Fruit fly (Drosophila melanogaster) whole organism, embryonic: ENCODE data around the gene yellow-e.
A peak's percentile ranks its signal among the peaks of the same experiment; 100 is the strongest.

Source experiments
- ATbp ChIP-seq: fragments of 200-800 bp; sonication (Bioruptor generic); optimal IDR thresholded peaks from 2 replicates; lab custom pipeline; 2017; ENCODE audit warnings: missing biosample characterization, mild to moderate bottlenecking, missing genetic modification characterization, missing genetic modification reagents
- Abd-B ChIP-seq: fragments of 200-800 bp; sonication (Bioruptor generic); optimal IDR thresholded peaks from 2 replicates; lab custom pipeline; 2018; ENCODE audit warnings: missing biosample characterization, mild to moderate bottlenecking, missing genetic modification characterization, moderate library complexity
- Asciz ChIP-seq: fragments of 200-800 bp; sonication (Bioruptor generic); optimal IDR thresholded peaks from 2 replicates; lab custom pipeline; 2017; ENCODE audit warnings: missing biosample characterization, mild to moderate bottlenecking, missing genetic modification characterization, missing genetic modification reagents
- Atf-2 ChIP-seq: fragments of 200-800 bp; sonication (Bioruptor generic); optimal IDR thresholded peaks from 2 replicates; lab custom pipeline; 2016; ENCODE audit warnings: missing biosample characterization, missing genetic modification characterization
- Blimp-1 ChIP-seq: fragments of 200-800 bp; sonication (Bioruptor generic); optimal IDR thresholded peaks from 3 replicates; lab custom pipeline; 2018; ENCODE audit warnings: missing biosample characterization, missing genetic modification characterization, mild to moderate bottlenecking, moderate library complexity, missing genetic modification reagents
- CG11093 ChIP-seq: fragments of 200-800 bp; sonication (Bioruptor generic); IDR thresholded peaks from 3 replicates; pipeline ENCODE4 v1.3.6; 2022; ENCODE audit warnings: missing biosample characterization, missing genetic modification characterization
- CG11696 ChIP-seq: fragments of 200-800 bp; sonication (Bioruptor generic); IDR thresholded peaks from 2 replicates; pipeline ENCODE4 v1.3.6; 2022; ENCODE audit warnings: missing biosample characterization, missing genetic modification characterization
- CG1233 ChIP-seq: fragments of 200-800 bp; sonication (Bioruptor generic); optimal IDR thresholded peaks from 4 replicates; lab custom pipeline; 2018; ENCODE audit warnings: missing biosample characterization, mild to moderate bottlenecking, missing genetic modification characterization
- CG14667 ChIP-seq: fragments of 200-800 bp; sonication (Bioruptor generic); IDR thresholded peaks from 2 replicates; pipeline ENCODE4 v1.3.6; 2022; ENCODE audit warnings: missing biosample characterization, missing genetic modification characterization
- CG15269 ChIP-seq: fragments of 200-800 bp; sonication (Bioruptor generic); optimal IDR thresholded peaks from 2 replicates; lab custom pipeline; 2018; ENCODE audit warnings: missing biosample characterization, mild to moderate bottlenecking, missing genetic modification characterization, moderate library complexity
- CG1603 ChIP-seq: fragments of 200-800 bp; sonication (Bioruptor generic); optimal IDR thresholded peaks from 2 replicates; lab custom pipeline; 2019; ENCODE audit warnings: missing biosample characterization, mild to moderate bottlenecking, missing genetic modification characterization, moderate library complexity
- CG17612 ChIP-seq: fragments of 200-800 bp; sonication (Bioruptor generic); IDR thresholded peaks from 2 replicates; pipeline ENCODE4 v1.3.6; 2022; ENCODE audit warnings: missing biosample characterization, missing genetic modification characterization
- CG1832 ChIP-seq: fragments of 200-800 bp; sonication (Bioruptor generic); optimal IDR thresholded peaks from 2 replicates; lab custom pipeline; 2017; ENCODE audit warnings: missing biosample characterization, mild to moderate bottlenecking, missing genetic modification characterization, inconsistent platforms
- CG30431 ChIP-seq: fragments of 200-800 bp; sonication (Bioruptor generic); optimal IDR thresholded peaks from 2 replicates; lab custom pipeline; 2017; ENCODE audit warnings: missing biosample characterization, missing genetic modification characterization
- CG3847 ChIP-seq: fragments of 200-800 bp; sonication (Bioruptor generic); IDR thresholded peaks from 2 replicates; pipeline ENCODE4 v1.3.6; 2022; ENCODE audit warnings: missing biosample characterization, missing genetic modification characterization
- CG43689 ChIP-seq: fragments of 200-800 bp; sonication (Bioruptor generic); IDR thresholded peaks from 2 replicates; pipeline ENCODE4 v1.3.6; 2022; ENCODE audit warnings: missing biosample characterization, missing genetic modification characterization
- CG4424 ChIP-seq: fragments of 200-800 bp; sonication (Bioruptor generic); optimal IDR thresholded peaks from 3 replicates; lab custom pipeline; 2016; ENCODE audit warnings: missing biosample characterization, missing genetic modification characterization
- CG6254 ChIP-seq: fragments of 200-800 bp; sonication (Bioruptor generic); optimal IDR thresholded peaks from 3 replicates; lab custom pipeline; 2017; ENCODE audit warnings: mild to moderate bottlenecking, missing biosample characterization, missing genetic modification reagents, missing genetic modification characterization
- CG8089 ChIP-seq: fragments of 200-800 bp; sonication (Bioruptor generic); optimal IDR thresholded peaks from 3 replicates; lab custom pipeline; 2016; ENCODE audit warnings: missing biosample characterization, missing genetic modification characterization
- CG8359 ChIP-seq: fragments of 200-800 bp; sonication (Bioruptor generic); optimal IDR thresholded peaks from 2 replicates; lab custom pipeline; 2017; ENCODE audit warnings: missing biosample characterization, mild to moderate bottlenecking, missing genetic modification characterization, borderline replicate concordance
- CG9876 ChIP-seq: fragments of 200-800 bp; sonication (Bioruptor generic); optimal IDR thresholded peaks from 2 replicates; lab custom pipeline; 2016; ENCODE audit warnings: missing biosample characterization, missing genetic modification characterization
- CrebB ChIP-seq: fragments of 200-800 bp; sonication (Bioruptor generic); optimal IDR thresholded peaks from 3 replicates; lab custom pipeline; 2018; ENCODE audit warnings: missing biosample characterization, mild to moderate bottlenecking, missing genetic modification characterization
- D19A ChIP-seq: fragments of 200-800 bp; optimal IDR thresholded peaks from 3 replicates; lab custom pipeline; 2019; ENCODE audit warnings: missing biosample characterization, mild to moderate bottlenecking, missing genetic modification characterization, moderate library complexity
- E2f2 ChIP-seq: fragments of 200-800 bp; sonication (Bioruptor generic); IDR thresholded peaks from 2 replicates; pipeline ENCODE4 v1.3.6; 2022; ENCODE audit warnings: missing biosample characterization, missing genetic modification characterization
- HmgD ChIP-seq: fragments of 200-800 bp; sonication (Bioruptor generic); optimal IDR thresholded peaks from 3 replicates; lab custom pipeline; 2016; ENCODE audit warnings: missing biosample characterization, missing genetic modification characterization
- HmgZ ChIP-seq: fragments of 200-800 bp; sonication (Bioruptor generic); optimal IDR thresholded peaks from 2 replicates; lab custom pipeline; 2018; ENCODE audit warnings: missing biosample characterization, mild to moderate bottlenecking, missing genetic modification characterization
- Hsf ChIP-seq: fragments of 200-800 bp; sonication (Bioruptor generic); optimal IDR thresholded peaks from 3 replicates; lab custom pipeline; 2016; ENCODE audit warnings: missing biosample characterization, missing genetic modification characterization
- NK7.1 ChIP-seq: fragments of 200-800 bp; sonication (Bioruptor generic); optimal IDR thresholded peaks from 3 replicates; lab custom pipeline; 2016; ENCODE audit warnings: missing biosample characterization, missing genetic modification characterization
- Ravus ChIP-seq: fragments of 200-800 bp; sonication (Bioruptor generic); IDR thresholded peaks from 2 replicates; pipeline ENCODE4 v1.3.6; 2022; ENCODE audit warnings: missing biosample characterization, missing genetic modification characterization
- Sox100B ChIP-seq: fragments of 200-800 bp; sonication (Bioruptor generic); optimal IDR thresholded peaks from 3 replicates; lab custom pipeline; 2018; ENCODE audit warnings: missing biosample characterization, mild to moderate bottlenecking, missing genetic modification characterization
- Taf1 ChIP-seq: fragments of 200-800 bp; sonication (Bioruptor generic); IDR thresholded peaks from 2 replicates; pipeline ENCODE4 v1.3.6; 2022; ENCODE audit warnings: missing biosample characterization, missing genetic modification characterization
- ash1 ChIP-seq: fragments of 200-800 bp; sonication (Bioruptor generic); optimal IDR thresholded peaks from 2 replicates; lab custom pipeline; 2018; ENCODE audit warnings: missing biosample characterization, mild to moderate bottlenecking, missing genetic modification characterization
- bab2 ChIP-seq: fragments of 200-800 bp; sonication (Bioruptor generic); optimal IDR thresholded peaks from 2 replicates; lab custom pipeline; 2016; ENCODE audit warnings: missing biosample characterization, missing genetic modification characterization
- bigmax ChIP-seq: fragments of 200-800 bp; sonication (Bioruptor generic); optimal IDR thresholded peaks from 2 replicates; lab custom pipeline; 2018; ENCODE audit warnings: missing biosample characterization, mild to moderate bottlenecking, missing genetic modification characterization
- chn ChIP-seq: fragments of 200-800 bp; sonication (Bioruptor generic); optimal IDR thresholded peaks from 2 replicates; lab custom pipeline; 2016; ENCODE audit warnings: missing biosample characterization, missing genetic modification characterization
- corto ChIP-seq: fragments of 200-800 bp; sonication (Bioruptor generic); optimal IDR thresholded peaks from 2 replicates; lab custom pipeline; 2016; ENCODE audit warnings: missing biosample characterization, mild to moderate bottlenecking, missing genetic modification characterization, moderate library complexity
- gcm ChIP-seq: fragments of 200-800 bp; sonication (Bioruptor generic); optimal IDR thresholded peaks from 2 replicates; lab custom pipeline; 2019; ENCODE audit warnings: missing biosample characterization, mild to moderate bottlenecking, missing genetic modification characterization, moderate library complexity
- gsb-n ChIP-seq: fragments of 200-800 bp; sonication (Bioruptor generic); optimal IDR thresholded peaks from 3 replicates; lab custom pipeline; 2018; ENCODE audit warnings: missing biosample characterization, mild to moderate bottlenecking, missing genetic modification characterization
- hb ChIP-seq: fragments of 200-800 bp; sonication (Bioruptor generic); IDR thresholded peaks from 3 replicates; pipeline ENCODE4 v1.3.6; 2022; ENCODE audit warnings: missing biosample characterization, missing genetic modification characterization; ENCODE audit not compliant: partially characterized antibody
- jigr1 ChIP-seq: fragments of 200-800 bp; sonication (Bioruptor generic); IDR thresholded peaks from 3 replicates; pipeline ENCODE4 v1.3.6; 2022; ENCODE audit warnings: missing biosample characterization, missing genetic modification characterization
- jumu ChIP-seq: fragments of 200-800 bp; sonication (Bioruptor generic); optimal IDR thresholded peaks from 3 replicates; lab custom pipeline; 2016; ENCODE audit warnings: missing biosample characterization, missing genetic modification characterization
- onecut ChIP-seq: fragments of 200-800 bp; sonication (Bioruptor generic); IDR thresholded peaks from 2 replicates; pipeline ENCODE4 v1.3.6; 2022; ENCODE audit warnings: missing biosample characterization, missing genetic modification characterization
- p53 ChIP-seq: fragments of 200-800 bp; sonication (Bioruptor generic); optimal IDR thresholded peaks from 2 replicates; lab custom pipeline; 2016; ENCODE audit warnings: missing biosample characterization, missing genetic modification characterization
- peb ChIP-seq: fragments of 200-800 bp; sonication (Bioruptor generic); IDR thresholded peaks from 2 replicates; pipeline ENCODE4 v1.3.6; 2022; ENCODE audit warnings: missing biosample characterization, missing genetic modification characterization
- shn ChIP-seq: fragments of 200-800 bp; sonication (Bioruptor generic); optimal IDR thresholded peaks from 3 replicates; lab custom pipeline; 2016; ENCODE audit warnings: missing biosample characterization, missing genetic modification characterization
- sqz ChIP-seq: fragments of 200-800 bp; sonication (Bioruptor generic); optimal IDR thresholded peaks from 3 replicates; lab custom pipeline; 2018; ENCODE audit warnings: missing biosample characterization, mild to moderate bottlenecking, missing genetic modification characterization
- tll ChIP-seq, 2 experiments: fragments of 200-800 bp in 1 of 2; fragments of >200 bp in 1 of 2; sonication (Bioruptor generic) in 1 of 2; optimal IDR thresholded peaks; 2 replicates each; lab custom pipeline; 2017 to 2019; ENCODE audit warnings: missing biosample characterization in 2 of 2, missing genetic modification characterization in 2 of 2, mild to moderate bottlenecking in 1 of 2, moderate library complexity in 1 of 2
- trh ChIP-seq: fragments of 200-800 bp; sonication (Bioruptor generic); optimal IDR thresholded peaks from 2 replicates; lab custom pipeline; 2016; ENCODE audit warnings: missing biosample characterization, missing genetic modification characterization
- z ChIP-seq: fragments of 200-800 bp; sonication (Bioruptor generic); IDR thresholded peaks from 3 replicates; pipeline ENCODE4 v1.3.6; 2022; ENCODE audit warnings: missing biosample characterization, missing genetic modification characterization
- zen ChIP-seq: fragments of 200-800 bp; sonication (Bioruptor generic); optimal IDR thresholded peaks from 3 replicates; lab custom pipeline; 2018; ENCODE audit warnings: missing biosample characterization, mild to moderate bottlenecking, missing genetic modification characterization, moderate library complexity

Gene yellow-e

DNA sequence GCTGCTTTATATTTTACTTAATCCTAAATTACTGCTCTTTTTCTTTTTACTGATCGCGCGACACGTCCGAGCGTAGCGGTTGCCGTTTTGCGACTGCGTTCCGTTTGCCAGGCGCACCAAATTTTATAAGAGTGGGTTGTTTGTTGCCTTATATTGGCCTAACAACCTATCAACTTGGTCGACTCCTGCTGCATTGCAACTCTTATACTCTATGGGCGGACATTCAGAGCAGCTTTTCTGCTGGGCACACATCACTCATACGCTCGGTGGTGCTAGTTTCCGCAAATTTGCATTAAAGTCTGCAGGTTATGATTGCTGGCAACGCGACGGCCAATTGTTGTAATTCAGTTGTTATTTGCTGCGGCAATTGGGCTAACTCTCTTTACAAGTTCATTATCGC lies at the start of gene yellow-e:
yellow-e (minus strand) TSS at position 101 of the 400 bp plus-strand sequence.
- TF ChIP-seq CG8089 (GFP tag; lab: Kevin White, UChicago), result no peak
- no peak for TF ChIP-seq ash1
- no peak for TF ChIP-seq ATbp (GFP tag; lab: Kevin White, UChicago)
- no peak for TF ChIP-seq trh
- no peak for TF ChIP-seq CG6254 (GFP tag; lab: Kevin White, UChicago)
- no peak for TF ChIP-seq shn
- TF ChIP-seq HmgD (GFP tag; lab: Kevin White, UChicago), result no peak
- TF ChIP-seq jumu (GFP tag; lab: Kevin White, UChicago), result no peak
- TF ChIP-seq CG9876 (GFP tag; lab: Kevin White, UChicago), result no peak
- TF ChIP-seq Abd-B, result no peak
- no peak for TF ChIP-seq Asciz (GFP tag; lab: Kevin White, UChicago)
- no peak for TF ChIP-seq CrebB (tag; lab: Kevin White, UChicago)
- no peak for TF ChIP-seq CG15269 (tag; lab: Kevin White, UChicago)
- TF ChIP-seq onecut (GFP tag; lab: Robert Waterston, UW), result no peak
- no peak for TF ChIP-seq E2f2 (GFP tag; lab: Robert Waterston, UW)
- TF ChIP-seq z (GFP tag; lab: Robert Waterston, UW), result no peak

- TF ChIP-seq Taf1 (GFP tag; lab: Robert Waterston, UW) (peak; percentile 87), CG4424 (GFP tag; lab: Kevin White, UChicago) (peak; percentile 64), Atf-2 (GFP tag; lab: Kevin White, UChicago) (peak; percentile 39), Hsf (GFP tag; lab: Kevin White, UChicago) (peak; percentile 51), gsb-n (tag; lab: Kevin White, UChicago) (peak; percentile 54), CG14667 (GFP tag; lab: Robert Waterston, UW) (peak; percentile 59), CG11093 (GFP tag; lab: Robert Waterston, UW) (0 out of 3 replicates have a peak, but pooled peaks have one; percentile 24), chn (GFP tag; lab: Kevin White, UChicago) (peak; percentile 30), gcm (GFP tag; lab: Kevin White, UChicago) (peak; percentile 32), Blimp-1 (GFP tag; lab: Kevin White, UChicago) (peak; percentile 80), bab2 (GFP tag; lab: Kevin White, UChicago) (peak; percentile 67), CG1233 (GFP tag; lab: Kevin White, UChicago) (peak; percentile 56), zen (tag; lab: Kevin White, UChicago) (no peak), D19A (tag; lab: Kevin White, UChicago) (peak; percentile 92), CG3847 (GFP tag; lab: Robert Waterston, UW) (peak; percentile 61; the same call in 1 of the 2 replicates), HmgZ (tag; lab: Kevin White, UChicago) (peak; percentile 66), bigmax (no peak), hb (GFP tag; lab: Robert Waterston, UW) (no peak), Ravus (peak; percentile 43; the same call in 1 of the 2 replicates), tll (GFP tag; optimal IDR thresholded peaks at IDR 0.05; lab: Kevin White, UChicago) (no peak), jigr1 (GFP tag; lab: Robert Waterston, UW) (0 out of 3 replicates have a peak, but pooled peaks have one; percentile 22), Sox100B (GFP tag; lab: Kevin White, UChicago) (peak; percentile 64), CG11696 (GFP tag; lab: Robert Waterston, UW) (0 out of 2 replicates have a peak, but pooled peaks have one; percentile 48), CG17612 (GFP tag; lab: Robert Waterston, UW) (peak; percentile 49; the same call in 1 of the 2 replicates), CG30431 (GFP tag; lab: Kevin White, UChicago) (no peak), sqz (no peak), NK7.1 (GFP tag; lab: Kevin White, UChicago) (no peak), CG8359 (GFP tag; lab: Kevin White, UChicago) (no peak), CG1832 (no peak), corto (GFP tag; lab: Kevin White, UChicago) (no peak), CG1603 (tag; lab: Kevin White, UChicago) (no peak), p53 (GFP tag; lab: Kevin White, UChicago) (no peak), CG43689 (GFP tag; lab: Robert Waterston, UW) (no peak), peb (GFP tag; lab: Robert Waterston, UW) (0 out of 2 replicates have a peak, but pooled peaks have one; percentile 32)
These were observed 38.9 kb upstream of the yellow-e start for dm6 chr3R:13453955-13454354.
